Fruit fly (Drosophila melanogaster): ENCODE measurements around the gene Toll-9.

The Toll-9 gene

DNA sequence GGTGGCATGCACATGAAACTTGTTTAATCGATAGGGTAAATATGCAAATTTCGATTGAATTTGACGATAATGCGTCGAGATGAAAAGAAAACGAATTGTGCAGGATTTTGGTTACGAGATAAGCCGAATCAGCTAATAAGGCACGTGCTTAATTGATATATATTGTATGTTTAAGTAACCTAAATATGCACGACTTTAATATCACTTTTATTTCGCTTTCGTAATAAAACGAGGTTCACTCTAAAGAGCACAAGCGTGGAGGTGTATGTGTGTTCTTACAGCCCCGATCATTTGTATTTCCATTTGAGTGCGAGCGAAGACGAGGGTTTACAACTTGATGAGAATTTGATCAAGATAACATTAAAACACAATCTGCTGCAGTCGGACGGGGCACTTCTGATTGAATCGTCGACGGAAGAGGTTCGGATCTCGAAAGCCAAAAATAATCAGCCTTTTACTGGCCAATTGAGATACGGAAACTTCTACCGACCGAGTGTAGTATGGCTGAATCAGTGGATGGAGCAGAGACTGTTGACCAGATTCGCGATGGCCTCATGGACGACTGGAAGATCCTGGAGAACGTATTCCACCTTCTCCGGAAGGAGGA, 12.7 kb downstream of the Toll-9 start (continued):
- TF ChIP-seq disco-r (GFP tag; optimal IDR thresholded peaks at IDR 0.05) (no peak), org-1 (GFP tag; optimal IDR thresholded peaks at IDR 0.05) (no peak), CG2202 (tag; optimal IDR thresholded peaks at IDR 0.05) (no peak), Lhr (GFP tag; optimal IDR thresholded peaks at IDR 0.05) (no peak), dm (GFP tag; optimal IDR thresholded peaks at IDR 0.05) (no peak), CG6683 (GFP tag; optimal IDR thresholded peaks at IDR 0.05) (no peak), BtbVII (GFP tag; optimal IDR thresholded peaks at IDR 0.05) (no peak), CG4360 (GFP tag; IDR thresholded peaks at IDR 0.05) (no peak), NC2α (GFP tag; optimal IDR thresholded peaks at IDR 0.05) (no peak), sima (GFP tag; optimal IDR thresholded peaks at IDR 0.05) (no peak), lbe (GFP tag; optimal IDR thresholded peaks at IDR 0.05) (peak; percentile 24), CG2120 (GFP tag; optimal IDR thresholded peaks at IDR 0.05) (peak; percentile 4), Awh (GFP tag; IDR thresholded peaks at IDR 0.05) (no peak), CG13287 (GFP tag; IDR thresholded peaks at IDR 0.05; ENCODE audit: partially characterized antibody) (no peak), CG15073 (GFP tag; optimal IDR thresholded peaks at IDR 0.05) (no peak), yki (optimal IDR thresholded peaks at IDR 0.05) (no peak), jing (GFP tag; optimal IDR thresholded peaks at IDR 0.05) (no peak), CG11560 (tag; IDR thresholded peaks at IDR 0.05) (no peak), cg (GFP tag; optimal IDR thresholded peaks at IDR 0.05) (peak; percentile 22), HmgD (GFP tag; optimal IDR thresholded peaks at IDR 0.05) (no peak), YL-1 (GFP tag; optimal IDR thresholded peaks at IDR 0.05) (no peak), Rfx (GFP tag; IDR thresholded peaks at IDR 0.05) (peak; percentile 16; the same call in 1 of the 2 replicates), dimm (GFP tag; IDR thresholded peaks at IDR 0.05) (no peak)

dm6 chr3L:20353149-20353548, 13.4 kb downstream of the Toll-9 start, which contains the start of gene CG5618:
TSS of gene CG5618 (plus strand) at chr3L:20353449.
- TF ChIP-seq Atf-2 (GFP tag; optimal IDR thresholded peaks at IDR 0.05) (no peak), Pdp1 (GFP tag; optimal IDR thresholded peaks at IDR 0.05) (peak in 1 of 2 experiments; percentile 59)

DNA sequence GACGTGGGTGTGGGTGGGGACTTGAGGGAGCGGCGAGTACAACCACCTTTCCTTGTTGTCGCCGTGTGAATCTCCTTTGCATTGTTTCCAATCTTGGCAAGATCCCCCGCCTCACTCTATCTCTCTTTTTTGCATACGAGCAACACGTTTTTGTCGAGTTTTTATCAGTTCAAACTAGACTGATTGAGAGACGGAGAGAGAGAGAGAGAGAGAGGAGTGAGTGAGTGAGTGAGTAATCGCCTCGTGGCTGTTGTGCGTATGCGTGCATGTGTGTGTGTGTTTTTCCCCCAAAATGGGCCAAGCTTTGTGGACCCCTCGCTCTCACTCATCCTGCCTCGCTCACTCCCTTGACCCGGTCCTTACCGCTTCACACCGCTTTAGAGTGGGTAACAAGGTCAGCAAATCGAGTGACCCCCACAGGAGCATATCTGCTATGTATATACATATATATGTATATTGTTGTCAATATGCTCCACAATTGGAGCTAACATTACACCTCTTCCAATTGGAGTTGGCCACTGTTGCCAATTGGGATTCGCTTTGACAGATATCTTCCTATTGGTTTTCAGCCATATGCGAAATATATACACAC, 17.1 kb downstream of the Toll-9 start:
- no peak for TF ChIP-seq CG4424 (GFP tag; optimal IDR thresholded peaks at IDR 0.05)
- no peak for TF ChIP-seq CG1529 (GFP tag; optimal IDR thresholded peaks at IDR 0.05)
- TF ChIP-seq ssp (GFP tag; IDR thresholded peaks at IDR 0.05): no peak
- peak; percentile 56 for TF ChIP-seq CG13287 (GFP tag; IDR thresholded peaks at IDR 0.05; ENCODE audit: partially characterized antibody)
- TF ChIP-seq Bgb (GFP tag; IDR thresholded peaks at IDR 0.05; ENCODE audit: partially characterized antibody): peak; percentile 23; the same call in 1 of the 2 replicates
- peak; percentile 65 for TF ChIP-seq CG1832 (GFP tag; optimal IDR thresholded peaks at IDR 0.05)
- no peak for TF ChIP-seq gcm (GFP tag; optimal IDR thresholded peaks at IDR 0.05)
- TF ChIP-seq luna (GFP tag; optimal IDR thresholded peaks at IDR 0.05): no peak
- peak; percentile 87 to 94 for TF ChIP-seq Trl (optimal IDR thresholded peaks at IDR 0.05)
- TF ChIP-seq Trl (GFP tag; optimal IDR thresholded peaks at IDR 0.05): no peak
- no peak for TF ChIP-seq CG4617 (GFP tag; optimal IDR thresholded peaks at IDR 0.05; ENCODE audit: borderline replicate concordance)
- no peak for TF ChIP-seq CG10431 (GFP tag; optimal IDR thresholded peaks at IDR 0.05)
- 0 out of 2 replicates have a peak, but pooled peaks have one; percentile 10 for TF ChIP-seq vvl (GFP tag; IDR thresholded peaks at IDR 0.05)
- TF ChIP-seq usp (GFP tag; optimal IDR thresholded peaks at IDR 0.05): no peak
- no peak for TF ChIP-seq ac (GFP tag; optimal IDR thresholded peaks at IDR 0.05)
- no peak for TF ChIP-seq pnt (GFP tag; optimal IDR thresholded peaks at IDR 0.05)
- TF ChIP-seq CG9215 (GFP tag; IDR thresholded peaks at IDR 0.05): no peak
- TF ChIP-seq amos (GFP tag; IDR thresholded peaks at IDR 0.05; ENCODE audit: partially characterized antibody): peak; percentile 11; the same call in 1 of the 2 replicates
- TF ChIP-seq z (GFP tag; IDR thresholded peaks at IDR 0.05): peak; percentile 93
- peak; percentile 63 for TF ChIP-seq Nf-YB (GFP tag; optimal IDR thresholded peaks at IDR 0.05)
- no peak for TF ChIP-seq knrl (GFP tag; IDR thresholded peaks at IDR 0.05; ENCODE audit: partially characterized antibody)
- peak; percentile 13; the same call in 1 of the 2 replicates for TF ChIP-seq CG32532 (GFP tag; IDR thresholded peaks at IDR 0.05)
- no peak for TF ChIP-seq MBD-R2 (GFP tag; IDR thresholded peaks at IDR 0.05)
- TF ChIP-seq chinmo (GFP tag; IDR thresholded peaks at IDR 0.05; ENCODE audit: partially characterized antibody): peak; percentile 68; the same call in 1 of the 4 replicates

All from whole organism, embryonic.